Worm (Caenorhabditis elegans) whole organism, L1 larva: ENCODE results near the gene C10A4.6.

Experiments used
- C34B4.2 ChIP-seq: sonication (generic microtip); optimal IDR thresholded peaks from 2 replicates; lab custom pipeline; 2017; ENCODE audit warnings: mild to moderate bottlenecking, missing genetic modification characterization, missing compliant biosample characterization
- jun-1 ChIP-seq: fragments of 150-350 bp; optimal IDR thresholded peaks from 2 replicates; lab custom pipeline; 2014; ENCODE audit warnings: missing biosample characterization, missing genetic modification reagents, missing genetic modification characterization
- nhr-76 ChIP-seq: sonication (generic microtip); optimal IDR thresholded peaks from 2 replicates; lab custom pipeline; 2017; ENCODE audit warnings: missing biosample characterization, missing genetic modification characterization
- nhr-77 ChIP-seq: fragments of 150-350 bp; optimal IDR thresholded peaks from 2 replicates; lab custom pipeline; 2014; ENCODE audit warnings: missing biosample characterization, missing genetic modification characterization
- pqm-1 ChIP-seq: sonication (generic microtip); optimal IDR thresholded peaks from 3 replicates; lab custom pipeline; 2017; ENCODE audit warnings: missing biosample characterization, missing genetic modification characterization

ce11 chrX:7416082-7416481 lies 25.7 kb downstream of the C10A4.6 start, which contains the start of gene C10A4.1:
- TF ChIP-seq jun-1 (tag; lab: Kevin White, UChicago), result no peak
- TF ChIP-seq nhr-77 (tag; lab: Kevin White, UChicago), result no peak
- no peak for TF ChIP-seq nhr-76
- no peak for TF ChIP-seq pqm-1 (tag; lab: Kevin White, UChicago)
- TF ChIP-seq C34B4.2, result no peak
